Fruit fly (Drosophila melanogaster) whole organism, prepupa: Measurements from ENCODE around the gene eIF4E1.

Experiments used
- CG10631 ChIP-seq: fragments of 200-800 bp; sonication (Bioruptor generic); optimal IDR thresholded peaks from 2 replicates; lab custom pipeline; 2016; ENCODE audit warnings: missing biosample characterization, missing genetic modification characterization
- CG10669 ChIP-seq: fragments of 200-800 bp; sonication (Bioruptor generic); optimal IDR thresholded peaks from 3 replicates; lab custom pipeline; 2018; ENCODE audit warnings: missing biosample characterization, mild to moderate bottlenecking, missing genetic modification characterization, moderate library complexity
- CG11294 ChIP-seq: fragments of 200-800 bp; sonication (Bioruptor generic); IDR thresholded peaks from 2 replicates; pipeline ENCODE4 v1.3.6; 2022; ENCODE audit warnings: missing biosample characterization, missing genetic modification characterization
- CG11762 ChIP-seq: fragments of 200-800 bp; sonication (Bioruptor generic); optimal IDR thresholded peaks from 3 replicates; lab custom pipeline; 2016; ENCODE audit warnings: missing biosample characterization, missing genetic modification characterization; ENCODE audit not compliant: insufficient read depth
- CG11902 ChIP-seq: fragments of 200-800 bp; sonication (Bioruptor generic); optimal IDR thresholded peaks from 3 replicates; lab custom pipeline; 2016; ENCODE audit warnings: missing biosample characterization, missing genetic modification characterization
- CG15336 ChIP-seq: fragments of 200-800 bp; sonication (Bioruptor generic); IDR thresholded peaks from 2 replicates; pipeline ENCODE4 v1.3.6; 2022; ENCODE audit warnings: missing biosample characterization, missing genetic modification characterization
- CG3032 ChIP-seq: fragments of 200-800 bp; optimal IDR thresholded peaks from 2 replicates; lab custom pipeline; 2019; ENCODE audit warnings: missing biosample characterization, mild to moderate bottlenecking, missing genetic modification characterization, moderate library complexity
- CG31627 ChIP-seq: fragments of 200-800 bp; sonication (Bioruptor generic); optimal IDR thresholded peaks from 3 replicates; lab custom pipeline; 2016; ENCODE audit warnings: missing biosample characterization, missing genetic modification characterization
- CG32006 ChIP-seq: fragments of 200-800 bp; sonication (Bioruptor generic); optimal IDR thresholded peaks from 3 replicates; lab custom pipeline; 2017; ENCODE audit warnings: missing biosample characterization, mild to moderate bottlenecking, missing genetic modification characterization
- CG34406 ChIP-seq: fragments of 200-800 bp; sonication (Bioruptor generic); optimal IDR thresholded peaks from 3 replicates; lab custom pipeline; 2016; ENCODE audit warnings: missing biosample characterization, missing genetic modification characterization
- CG3919 ChIP-seq: fragments of 200-800 bp; sonication (Bioruptor generic); optimal IDR thresholded peaks from 3 replicates; lab custom pipeline; 2016; ENCODE audit warnings: missing biosample characterization, missing genetic modification characterization
- CG4318 ChIP-seq: fragments of 200-800 bp; sonication (Bioruptor generic); optimal IDR thresholded peaks from 3 replicates; lab custom pipeline; 2017; ENCODE audit warnings: missing biosample characterization, mild to moderate bottlenecking, missing genetic modification characterization
- CG6163 ChIP-seq: fragments of 200-800 bp; sonication (Bioruptor generic); IDR thresholded peaks from 3 replicates; pipeline ENCODE4 v1.3.6; 2022; ENCODE audit warnings: missing biosample characterization, missing genetic modification characterization
- CG6276 ChIP-seq: fragments of 200-800 bp; sonication (Bioruptor generic); optimal IDR thresholded peaks from 2 replicates; lab custom pipeline; 2017; ENCODE audit warnings: missing biosample characterization, mild to moderate bottlenecking, missing genetic modification characterization
- CG6808 ChIP-seq: fragments of 200-800 bp; sonication (Bioruptor generic); optimal IDR thresholded peaks from 3 replicates; lab custom pipeline; 2017; ENCODE audit warnings: missing biosample characterization, missing genetic modification characterization, mild to moderate bottlenecking, moderate library complexity, missing genetic modification reagents
- CG6854 ChIP-seq: fragments of 200-800 bp; sonication (Bioruptor generic); optimal IDR thresholded peaks from 2 replicates; lab custom pipeline; 2017; ENCODE audit warnings: missing biosample characterization, mild to moderate bottlenecking, missing genetic modification characterization
- CG7368 ChIP-seq: fragments of 200-800 bp; sonication (Bioruptor generic); optimal IDR thresholded peaks from 3 replicates; lab custom pipeline; 2016; ENCODE audit warnings: missing biosample characterization, missing genetic modification characterization
- CG8119 ChIP-seq: fragments of 200-800 bp; sonication (Bioruptor generic); IDR thresholded peaks from 3 replicates; pipeline ENCODE4 v1.3.6; 2022; ENCODE audit warnings: missing biosample characterization, missing genetic modification characterization
- CG8319 ChIP-seq: fragments of 200-800 bp; sonication (Bioruptor generic); optimal IDR thresholded peaks from 3 replicates; lab custom pipeline; 2016; ENCODE audit warnings: missing biosample characterization, missing genetic modification characterization
- CG9139 ChIP-seq: fragments of 200-800 bp; sonication (Bioruptor generic); optimal IDR thresholded peaks from 3 replicates; lab custom pipeline; 2017; ENCODE audit warnings: missing biosample characterization, mild to moderate bottlenecking, missing genetic modification characterization
- Eip75B ChIP-seq: fragments of 200-800 bp; sonication (Bioruptor generic); optimal IDR thresholded peaks from 3 replicates; lab custom pipeline; 2016; ENCODE audit warnings: missing biosample characterization, missing genetic modification characterization
- Eip78C ChIP-seq: fragments of 200-800 bp; sonication (Bioruptor generic); peaks from one replicate; lab custom pipeline; 2016; ENCODE audit warnings: missing biosample characterization, missing genetic modification characterization
- Ets21C ChIP-seq: fragments of 200-800 bp; sonication (Bioruptor generic); optimal IDR thresholded peaks from 3 replicates; lab custom pipeline; 2016; ENCODE audit warnings: missing biosample characterization, missing genetic modification characterization
- Gug ChIP-seq: fragments of 200-800 bp; sonication (Bioruptor generic); IDR thresholded peaks from 2 replicates; pipeline ENCODE4 v1.3.6; 2022; ENCODE audit warnings: missing biosample characterization, missing genetic modification characterization
- Hr38 ChIP-seq: sonication (Bioruptor generic); optimal IDR thresholded peaks from 2 replicates; lab custom pipeline; 2016; ENCODE audit warnings: missing biosample characterization, missing genetic modification characterization
- Lpt ChIP-seq: fragments of 200-800 bp; sonication (Bioruptor generic); optimal IDR thresholded peaks from 3 replicates; lab custom pipeline; 2016; ENCODE audit warnings: missing biosample characterization, missing genetic modification characterization
- OdsH ChIP-seq: fragments of 200-800 bp; sonication (Bioruptor generic); optimal IDR thresholded peaks from 3 replicates; lab custom pipeline; 2016; ENCODE audit warnings: missing biosample characterization, missing genetic modification characterization
- Smox ChIP-seq: fragments of 200-800 bp; sonication (Bioruptor generic); optimal IDR thresholded peaks from 3 replicates; lab custom pipeline; 2016; ENCODE audit warnings: missing biosample characterization, missing genetic modification characterization
- Sox14 ChIP-seq: fragments of 200-800 bp; sonication (Bioruptor generic); optimal IDR thresholded peaks from 3 replicates; lab custom pipeline; 2016; ENCODE audit warnings: missing biosample characterization, missing genetic modification characterization
- achi ChIP-seq: fragments of 200-800 bp; sonication (Bioruptor generic); optimal IDR thresholded peaks from 3 replicates; lab custom pipeline; 2016; ENCODE audit warnings: missing biosample characterization, missing genetic modification characterization
- acj6 ChIP-seq: fragments of 200-800 bp; sonication (Bioruptor generic); optimal IDR thresholded peaks from 3 replicates; lab custom pipeline; 2016; ENCODE audit warnings: missing biosample characterization, missing genetic modification characterization
- cyc ChIP-seq: fragments of 200-800 bp; sonication (Bioruptor generic); optimal IDR thresholded peaks from 3 replicates; lab custom pipeline; 2016; ENCODE audit warnings: missing biosample characterization, missing genetic modification characterization
- dac ChIP-seq: fragments of 200-800 bp; sonication (Bioruptor generic); optimal IDR thresholded peaks from 2 replicates; lab custom pipeline; 2017; ENCODE audit warnings: missing biosample characterization, mild to moderate bottlenecking, missing genetic modification characterization
- dsx ChIP-seq: fragments of 200-800 bp; optimal IDR thresholded peaks from 3 replicates; lab custom pipeline; 2019; ENCODE audit warnings: missing biosample characterization, mild to moderate bottlenecking, missing genetic modification characterization, moderate library complexity; ENCODE audit not compliant: poor library complexity, severe bottlenecking
- fd59A ChIP-seq: fragments of 200-800 bp; sonication (Bioruptor generic); optimal IDR thresholded peaks from 2 replicates; lab custom pipeline; 2017; ENCODE audit warnings: missing biosample characterization, mild to moderate bottlenecking, missing genetic modification characterization, missing genetic modification reagents
- fd85E ChIP-seq: fragments of 200-800 bp; sonication (Bioruptor generic); optimal IDR thresholded peaks from 3 replicates; lab custom pipeline; 2016; ENCODE audit warnings: missing biosample characterization, missing genetic modification characterization
- fkh ChIP-seq: fragments of 200-800 bp; sonication (Bioruptor generic); optimal IDR thresholded peaks from 3 replicates; lab custom pipeline; 2017; ENCODE audit warnings: missing biosample characterization, mild to moderate bottlenecking, missing genetic modification characterization, moderate library complexity
- net ChIP-seq: fragments of 200-800 bp; sonication (Bioruptor generic); optimal IDR thresholded peaks from 3 replicates; lab custom pipeline; 2016; ENCODE audit warnings: missing biosample characterization, missing genetic modification characterization
- pdm3 ChIP-seq: fragments of 200-800 bp; sonication (Bioruptor generic); optimal IDR thresholded peaks from 3 replicates; lab custom pipeline; 2016; ENCODE audit warnings: missing biosample characterization, missing genetic modification characterization
- salr ChIP-seq, 2 experiments: fragments of 200-800 bp; sonication (Bioruptor generic); optimal IDR thresholded peaks; 3 replicates each; lab custom pipeline; 2016 to 2018; ENCODE audit warnings: missing biosample characterization in 2 of 2, missing genetic modification characterization in 2 of 2, mild to moderate bottlenecking in 1 of 2
- spab ChIP-seq: fragments of 200-800 bp; sonication (Bioruptor generic); optimal IDR thresholded peaks from 2 replicates; lab custom pipeline; 2017; ENCODE audit warnings: missing biosample characterization, mild to moderate bottlenecking, missing genetic modification characterization, missing genetic modification reagents
- ss ChIP-seq, 2 experiments: fragments of 200-800 bp; sonication (Bioruptor generic); optimal IDR thresholded peaks; 2 replicates in 1 of 2; 3 replicates in 1 of 2; lab custom pipeline; 2017 to 2018; ENCODE audit warnings: mild to moderate bottlenecking in 2 of 2, missing biosample characterization in 2 of 2, missing genetic modification characterization in 2 of 2, moderate library complexity in 1 of 2
- svp ChIP-seq: fragments of 200-800 bp; sonication (Bioruptor generic); peaks from one replicate; lab custom pipeline; 2016; ENCODE audit warnings: missing biosample characterization, missing genetic modification characterization
- vri ChIP-seq: fragments of 200-800 bp; sonication (Bioruptor generic); optimal IDR thresholded peaks from 3 replicates; lab custom pipeline; 2016; ENCODE audit warnings: missing biosample characterization, mild to moderate bottlenecking, missing genetic modification characterization

Gene eIF4E1

dm6 chr3L:9429665-9430607 is 27.7 kb upstream of the eIF4E1 start, which contains the start of the genes RpS17 and MTF-1 (continued):
- TF ChIP-seq Eip78C (GFP tag; lab: Kevin White, UChicago), result peak; percentile 75
- TF ChIP-seq CG3032 (tag; lab: Kevin White, UChicago), result no peak
- TF ChIP-seq CG6854 (GFP tag; lab: Kevin White, UChicago), result peak; percentile 82
- no peak for TF ChIP-seq CG6276 (GFP tag; lab: Kevin White, UChicago)
- no peak for TF ChIP-seq CG11762 (GFP tag; lab: Kevin White, UChicago)
- TF ChIP-seq Sox14, result peak; percentile 24
- peak; percentile 50 for TF ChIP-seq Eip75B
- peak; percentile 40 for TF ChIP-seq pdm3 (GFP tag; lab: Kevin White, UChicago)
- TF ChIP-seq salr (GFP tag; optimal IDR thresholded peaks at IDR 0.05; lab: Kevin White, UChicago), result peak in 1 of 2 experiments; percentile 56
- peak; percentile 11 for TF ChIP-seq CG7368
- no peak for TF ChIP-seq fkh (GFP tag; lab: Kevin White, UChicago)
- TF ChIP-seq CG10669 (GFP tag; lab: Kevin White, UChicago), result peak; percentile 24
- TF ChIP-seq CG11294 (GFP tag; lab: Robert Waterston, UW), result no peak
- TF ChIP-seq achi (GFP tag; lab: Kevin White, UChicago), result peak; percentile 48
- TF ChIP-seq vri (GFP tag; lab: Kevin White, UChicago), result peak; percentile 69
- TF ChIP-seq Gug, result no peak
- TF ChIP-seq CG11902 (GFP tag; lab: Kevin White, UChicago), result no peak
- TF ChIP-seq cyc, result peak; percentile 40
- TF ChIP-seq ss (GFP tag; optimal IDR thresholded peaks at IDR 0.05; lab: Kevin White, UChicago), result peak; percentile 53 to 57
- TF ChIP-seq CG4318 (GFP tag; lab: Kevin White, UChicago), result no peak

dm6 chr3L:9426656-9427294 is 24.5 kb upstream of the eIF4E1 start, which contains the start of the genes Atat and Shc:
TSS of gene Atat (minus strand) at chr3L:9426758.
TSS of gene Shc (plus strand) at chr3L:9427010.
- TF ChIP-seq CG34406 (peak; percentile 98), net (GFP tag; lab: Kevin White, UChicago) (peak; percentile 98), CG7368 (peak; percentile 98), Eip75B (peak; percentile 98), Sox14 (peak; percentile 100), dac (peak; percentile 98), CG8319 (GFP tag; lab: Kevin White, UChicago) (peak; percentile 99), CG32006 (peak; percentile 99), OdsH (peak; percentile 99), CG10669 (GFP tag; lab: Kevin White, UChicago) (peak; percentile 96), CG15336 (peak; percentile 95), acj6 (GFP tag; lab: Kevin White, UChicago) (peak; percentile 99), fd59A (peak; percentile 98), CG11294 (GFP tag; lab: Robert Waterston, UW) (peak; percentile 99), CG6276 (GFP tag; lab: Kevin White, UChicago) (peak; percentile 90), CG8119 (GFP tag; lab: Robert Waterston, UW) (peak; percentile 94), Smox (GFP tag; lab: Kevin White, UChicago) (peak; percentile 99), Ets21C (GFP tag; lab: Kevin White, UChicago) (peak; percentile 99), CG11762 (GFP tag; lab: Kevin White, UChicago) (peak; percentile 97), fd85E (GFP tag; lab: Kevin White, UChicago) (peak; percentile 95), pdm3 (GFP tag; lab: Kevin White, UChicago) (peak; percentile 99), CG10631 (GFP tag; lab: Kevin White, UChicago) (peak; percentile 99), achi (GFP tag; lab: Kevin White, UChicago) (peak; percentile 97), dsx (GFP tag; lab: Kevin White, UChicago) (peak; percentile 93), ss (GFP tag; optimal IDR thresholded peaks at IDR 0.05; lab: Kevin White, UChicago) (peak; percentile 83 to 96), Hr38 (GFP tag; lab: Kevin White, UChicago) (peak; percentile 96), Gug (peak; percentile 99), CG4318 (GFP tag; lab: Kevin White, UChicago) (peak; percentile 99), cyc (peak; percentile 99), CG31627 (GFP tag; lab: Kevin White, UChicago) (peak; percentile 100), fkh (GFP tag; lab: Kevin White, UChicago) (peak; percentile 87), CG9139 (GFP tag; lab: Kevin White, UChicago) (peak; percentile 84), Lpt (peak; percentile 97), CG3919 (peak; percentile 99), CG6808 (GFP tag; lab: Kevin White, UChicago) (peak; percentile 93), CG6163 (peak; percentile 99), spab (GFP tag; lab: Kevin White, UChicago) (peak; percentile 95), svp (GFP tag; lab: Kevin White, UChicago) (peak; percentile 99)
